Fruit fly (Drosophila melanogaster): ENCODE data around the gene CG6793.

- TF ChIP-seq CG30403 (GFP tag; optimal IDR thresholded peaks at IDR 0.05), result no peak
- TF ChIP-seq pum (GFP tag; optimal IDR thresholded peaks at IDR 0.05), result no peak
- no peak for TF ChIP-seq CG33557 (GFP tag; optimal IDR thresholded peaks at IDR 0.05)
These were observed 35.8 kb downstream of the CG6793 start for dm6 chr3L:12077953-12078352.
